Fruit fly (Drosophila melanogaster): ENCODE data around the gene CG8461.

The CG8461 gene

dm6 chr3R:14558383-14558883 lies 45.0 kb upstream of the CG8461 start (continued):
- TF ChIP-seq CG2875 (GFP tag; optimal IDR thresholded peaks at IDR 0.05) (peak; percentile 88), HmgD (GFP tag; optimal IDR thresholded peaks at IDR 0.05) (peak; percentile 64), klu (GFP tag; IDR thresholded peaks at IDR 0.05) (peak; percentile 81), fd102C (GFP tag; optimal IDR thresholded peaks at IDR 0.05) (no peak), org-1 (GFP tag; optimal IDR thresholded peaks at IDR 0.05) (peak; percentile 93), CG10543 (GFP tag; optimal IDR thresholded peaks at IDR 0.05) (peak; percentile 93), disco-r (GFP tag; optimal IDR thresholded peaks at IDR 0.05) (peak; percentile 86), CrebB (tag; optimal IDR thresholded peaks at IDR 0.05) (peak; percentile 77), CG16779 (GFP tag; IDR thresholded peaks at IDR 0.05) (peak; percentile 72; the same call in 1 of the 2 replicates), CG10431 (GFP tag; optimal IDR thresholded peaks at IDR 0.05) (peak; percentile 71), CG31441 (GFP tag; IDR thresholded peaks at IDR 0.05) (peak; percentile 96), Vsx1 (GFP tag; optimal IDR thresholded peaks at IDR 0.05) (peak; percentile 86), CG15073 (GFP tag; optimal IDR thresholded peaks at IDR 0.05) (no peak), nerfin-1 (tag; optimal IDR thresholded peaks at IDR 0.05) (peak; percentile 91), CG10959 (GFP tag; IDR thresholded peaks at IDR 0.05) (peak; percentile 42; the same call in 1 of the 2 replicates), chinmo (GFP tag; IDR thresholded peaks at IDR 0.05; ENCODE audit: partially characterized antibody) (no peak), Atf3 (GFP tag; optimal IDR thresholded peaks at IDR 0.05) (peak; percentile 69), CG3065 (GFP tag; optimal IDR thresholded peaks at IDR 0.05) (peak; percentile 27), stc (GFP tag; IDR thresholded peaks at IDR 0.05) (peak; percentile 89), pum (GFP tag; optimal IDR thresholded peaks at IDR 0.05) (peak; percentile 79), ems (GFP tag; optimal IDR thresholded peaks at IDR 0.05) (peak; percentile 93), CG12391 (tag; optimal IDR thresholded peaks at IDR 0.05) (peak; percentile 93), CG6765 (GFP tag; optimal IDR thresholded peaks at IDR 0.05) (peak; percentile 88), mirr (GFP tag; optimal IDR thresholded peaks at IDR 0.05) (peak; percentile 64), CG10267 (tag; optimal IDR thresholded peaks at IDR 0.05) (peak; percentile 84), ab (GFP tag; optimal IDR thresholded peaks at IDR 0.05) (peak; percentile 50), kah (GFP tag; optimal IDR thresholded peaks at IDR 0.05) (peak; percentile 85), gt (GFP tag; IDR thresholded peaks at IDR 0.05) (peak; percentile 56; the same call in 1 of the 2 replicates), aop (GFP tag; IDR thresholded peaks at IDR 0.05) (0 out of 2 replicates have a peak, but pooled peaks have one; percentile 33), br (optimal IDR thresholded peaks at IDR 0.05) (no peak), wek (GFP tag; optimal IDR thresholded peaks at IDR 0.05) (peak; percentile 55), Meics (GFP tag; optimal IDR thresholded peaks at IDR 0.05) (peak; percentile 94), CG11723 (GFP tag; optimal IDR thresholded peaks at IDR 0.05) (peak; percentile 88), Neu2 (GFP tag; optimal IDR thresholded peaks at IDR 0.05; ENCODE audit: borderline replicate concordance) (peak; percentile 30), CG17361 (GFP tag; IDR thresholded peaks at IDR 0.05) (peak; percentile 95), twi (tag; optimal IDR thresholded peaks at IDR 0.05) (peak; percentile 73), Lim3 (GFP tag; IDR thresholded peaks at IDR 0.05) (peak; percentile 64), CG18619 (GFP tag; optimal IDR thresholded peaks at IDR 0.05) (peak; percentile 91), CG8944 (GFP tag; optimal IDR thresholded peaks at IDR 0.05) (peak; percentile 76), Six4 (GFP tag; optimal IDR thresholded peaks at IDR 0.05) (peak; percentile 90), CG13296 (GFP tag; optimal IDR thresholded peaks at IDR 0.05) (peak; percentile 95), Taf1 (GFP tag; IDR thresholded peaks at IDR 0.05) (peak; percentile 68), D (optimal IDR thresholded peaks at IDR 0.05) (no peak), D (GFP tag; optimal IDR thresholded peaks at IDR 0.05) (peak; percentile 89), salm (tag; optimal IDR thresholded peaks at IDR 0.05) (peak; percentile 91), H2.0 (GFP tag; IDR thresholded peaks at IDR 0.05) (peak; percentile 74), Scr (GFP tag; IDR thresholded peaks at IDR 0.05; ENCODE audit: partially characterized antibody) (no peak), onecut (GFP tag; IDR thresholded peaks at IDR 0.05) (peak; percentile 85), trem (tag; optimal IDR thresholded peaks at IDR 0.05) (peak; percentile 73), NC2α (GFP tag; optimal IDR thresholded peaks at IDR 0.05) (peak; percentile 69), vnd (GFP tag; IDR thresholded peaks at IDR 0.05; ENCODE audit: partially characterized antibody) (no peak)
